Fruit fly (Drosophila melanogaster) whole organism, embryonic: ENCODE measurements around the gene plum.

Experiments used
- Awh ChIP-seq: fragments of 200-800 bp; sonication (Bioruptor generic); IDR thresholded peaks from 2 replicates; pipeline ENCODE4, ENCODE4 v1.3.6; 2022; ENCODE audit warnings: missing biosample characterization, missing genetic modification characterization
- CG10147 ChIP-seq: fragments of 200-800 bp; sonication (Bioruptor generic); optimal IDR thresholded peaks from 2 replicates; lab custom pipeline; 2019; ENCODE audit warnings: missing biosample characterization, mild to moderate bottlenecking, missing genetic modification characterization, moderate library complexity
- CG1024 ChIP-seq: fragments of 200-800 bp; sonication (Bioruptor generic); IDR thresholded peaks from 2 replicates; pipeline ENCODE4 v1.3.6; 2022; ENCODE audit warnings: missing biosample characterization, missing genetic modification characterization
- CG11398 ChIP-seq: fragments of 200-800 bp; sonication (Bioruptor generic); optimal IDR thresholded peaks from 2 replicates; lab custom pipeline; 2016; ENCODE audit warnings: missing biosample characterization, missing genetic modification characterization
- CG14965 ChIP-seq: fragments of 200-800 bp; sonication (Bioruptor generic); optimal IDR thresholded peaks from 2 replicates; lab custom pipeline; 2016; ENCODE audit warnings: missing biosample characterization, missing genetic modification characterization, borderline replicate concordance
- CG1603 ChIP-seq: fragments of 200-800 bp; sonication (Bioruptor generic); optimal IDR thresholded peaks from 2 replicates; lab custom pipeline; 2019; ENCODE audit warnings: missing biosample characterization, mild to moderate bottlenecking, missing genetic modification characterization, moderate library complexity
- CG16813 ChIP-seq: fragments of 200-800 bp; sonication (Bioruptor generic); IDR thresholded peaks from 3 replicates; pipeline ENCODE4 v1.3.6; 2022; ENCODE audit warnings: missing biosample characterization, missing genetic modification characterization; ENCODE audit not compliant: partially characterized antibody
- CG1792 ChIP-seq: fragments of 200-800 bp; sonication (Bioruptor generic); optimal IDR thresholded peaks from 2 replicates; lab custom pipeline; 2016; ENCODE audit warnings: missing biosample characterization, missing genetic modification characterization
- CG18619 ChIP-seq: fragments of 200-800 bp; sonication (Bioruptor generic); optimal IDR thresholded peaks from 3 replicates; lab custom pipeline; 2017; ENCODE audit warnings: missing biosample characterization, mild to moderate bottlenecking, missing genetic modification characterization
- CG2116 ChIP-seq: fragments of 200-800 bp; sonication (Bioruptor generic); optimal IDR thresholded peaks from 3 replicates; lab custom pipeline; 2018; ENCODE audit warnings: missing biosample characterization, mild to moderate bottlenecking, missing genetic modification characterization
- CG30431 ChIP-seq: fragments of 200-800 bp; sonication (Bioruptor generic); optimal IDR thresholded peaks from 2 replicates; lab custom pipeline; 2017; ENCODE audit warnings: missing biosample characterization, missing genetic modification characterization
- CG31365 ChIP-seq: fragments of 200-800 bp; sonication (Bioruptor generic); optimal IDR thresholded peaks from 2 replicates; lab custom pipeline; 2018; ENCODE audit warnings: missing biosample characterization, mild to moderate bottlenecking, missing genetic modification characterization
- CG32532 ChIP-seq: fragments of 200-800 bp; sonication (Bioruptor generic); IDR thresholded peaks from 2 replicates; pipeline ENCODE4 v1.3.6; 2022; ENCODE audit warnings: missing biosample characterization, missing genetic modification characterization
- CG33557 ChIP-seq: fragments of 200-800 bp; sonication (Bioruptor generic); optimal IDR thresholded peaks from 2 replicates; lab custom pipeline; 2019; ENCODE audit warnings: missing biosample characterization, mild to moderate bottlenecking, missing genetic modification characterization, moderate library complexity
- CG3726 ChIP-seq: fragments of 200-800 bp; sonication (Bioruptor generic); IDR thresholded peaks from 3 replicates; pipeline ENCODE4, ENCODE4 v1.3.6; 2022; ENCODE audit warnings: missing biosample characterization, missing genetic modification characterization
- CG4360 ChIP-seq: fragments of 200-800 bp; sonication (Bioruptor generic); IDR thresholded peaks from 2 replicates; pipeline ENCODE4 v1.3.6; 2022; ENCODE audit warnings: missing biosample characterization, missing genetic modification characterization
- CG4617 ChIP-seq: fragments of 200-800 bp; sonication (Bioruptor generic); optimal IDR thresholded peaks from 3 replicates; lab custom pipeline; 2016; ENCODE audit warnings: missing biosample characterization, missing genetic modification characterization, borderline replicate concordance
- CG6683 ChIP-seq: fragments of 200-800 bp; sonication (Bioruptor generic); optimal IDR thresholded peaks from 2 replicates; lab custom pipeline; 2017; ENCODE audit warnings: missing biosample characterization, mild to moderate bottlenecking, missing genetic modification characterization, missing genetic modification reagents
- CG6813 ChIP-seq: fragments of 200-800 bp; sonication (Bioruptor generic); optimal IDR thresholded peaks from 2 replicates; lab custom pipeline; 2017; ENCODE audit warnings: missing biosample characterization, missing genetic modification characterization, mild to moderate bottlenecking, moderate library complexity, missing genetic modification reagents
- CG6854 ChIP-seq: fragments of 200-800 bp; sonication (Bioruptor generic); optimal IDR thresholded peaks from 3 replicates; lab custom pipeline; 2017; ENCODE audit warnings: missing biosample characterization, mild to moderate bottlenecking, missing genetic modification characterization
- CG8478 ChIP-seq: fragments of >200 bp; optimal IDR thresholded peaks from 2 replicates; lab custom pipeline; 2018
- CG9876 ChIP-seq: fragments of 200-800 bp; sonication (Bioruptor generic); optimal IDR thresholded peaks from 2 replicates; lab custom pipeline; 2016; ENCODE audit warnings: missing biosample characterization, missing genetic modification characterization
- Dip2 ChIP-seq: fragments of 200-800 bp; sonication (Bioruptor generic); IDR thresholded peaks from 2 replicates; pipeline ENCODE4 v1.3.6; 2022; ENCODE audit warnings: missing biosample characterization, missing genetic modification characterization
- Dref ChIP-seq: fragments of 200-800 bp; sonication (Bioruptor generic); IDR thresholded peaks from 2 replicates; pipeline ENCODE4 v1.3.6; 2022; ENCODE audit warnings: missing biosample characterization, missing genetic modification characterization
- Elba2 ChIP-seq: fragments of 200-800 bp; sonication (Bioruptor generic); optimal IDR thresholded peaks from 3 replicates; lab custom pipeline; 2016; ENCODE audit warnings: missing biosample characterization, missing genetic modification characterization
- Fer2 ChIP-seq: fragments of 200-800 bp; sonication (Bioruptor generic); optimal IDR thresholded peaks from 2 replicates; lab custom pipeline; 2018; ENCODE audit warnings: missing biosample characterization, mild to moderate bottlenecking, missing genetic modification characterization, moderate library complexity
- MESR4 ChIP-seq: fragments of 200-800 bp; sonication (Bioruptor generic); optimal IDR thresholded peaks from 2 replicates; lab custom pipeline; 2018; ENCODE audit warnings: missing biosample characterization, mild to moderate bottlenecking, missing genetic modification characterization, moderate library complexity
- Neu2 ChIP-seq: fragments of 200-800 bp; sonication (Bioruptor generic); optimal IDR thresholded peaks from 3 replicates; lab custom pipeline; 2016; ENCODE audit warnings: missing biosample characterization, missing genetic modification characterization, borderline replicate concordance
- NfI ChIP-seq: fragments of 200-800 bp; sonication (Bioruptor generic); optimal IDR thresholded peaks from 3 replicates; lab custom pipeline; 2018; ENCODE audit warnings: missing biosample characterization, mild to moderate bottlenecking, missing genetic modification characterization, moderate library complexity
- Oli ChIP-seq: fragments of 200-800 bp; sonication (Bioruptor generic); optimal IDR thresholded peaks from 2 replicates; lab custom pipeline; 2018; ENCODE audit warnings: missing biosample characterization, mild to moderate bottlenecking, missing genetic modification characterization, moderate library complexity
- Optix ChIP-seq: fragments of 200-800 bp; sonication (Bioruptor generic); IDR thresholded peaks from 3 replicates; pipeline ENCODE4 v1.3.6; 2022; ENCODE audit warnings: missing biosample characterization, missing genetic modification characterization
- Rfx ChIP-seq: fragments of 200-800 bp; sonication (Bioruptor generic); IDR thresholded peaks from 2 replicates; pipeline ENCODE4 v1.3.6; 2022; ENCODE audit warnings: missing biosample characterization, missing genetic modification characterization
- Sox100B ChIP-seq: fragments of 200-800 bp; sonication (Bioruptor generic); optimal IDR thresholded peaks from 3 replicates; lab custom pipeline; 2018; ENCODE audit warnings: missing biosample characterization, mild to moderate bottlenecking, missing genetic modification characterization
- Spps ChIP-seq: fragments of 200-800 bp; sonication (Bioruptor generic); optimal IDR thresholded peaks from 2 replicates; lab custom pipeline; 2018; ENCODE audit warnings: missing biosample characterization, mild to moderate bottlenecking, missing genetic modification characterization
- TFAM ChIP-seq: fragments of 200-800 bp; sonication (Bioruptor generic); optimal IDR thresholded peaks from 2 replicates; lab custom pipeline; 2017; ENCODE audit warnings: missing biosample characterization, missing genetic modification characterization, inconsistent platforms
- ab ChIP-seq: fragments of 200-800 bp; sonication (Bioruptor generic); optimal IDR thresholded peaks from 2 replicates; lab custom pipeline; 2016; ENCODE audit warnings: missing biosample characterization, missing genetic modification characterization
- bbx ChIP-seq: fragments of 200-800 bp; sonication (Bioruptor generic); IDR thresholded peaks from 2 replicates; pipeline ENCODE4 v1.3.6; 2022; ENCODE audit warnings: missing biosample characterization, missing genetic modification characterization; ENCODE audit not compliant: partially characterized antibody
- bcd ChIP-seq: fragments of 200-800 bp; sonication (Bioruptor generic); optimal IDR thresholded peaks from 2 replicates; lab custom pipeline; 2017; ENCODE audit warnings: missing biosample characterization, mild to moderate bottlenecking, missing genetic modification characterization
- crol ChIP-seq: fragments of 200-800 bp; sonication (Bioruptor generic); IDR thresholded peaks from 2 replicates; pipeline ENCODE4 v1.3.6; 2022; ENCODE audit warnings: missing biosample characterization, missing genetic modification characterization
- dmrt11E ChIP-seq: fragments of 200-800 bp; sonication (Bioruptor generic); optimal IDR thresholded peaks from 3 replicates; lab custom pipeline; 2018; ENCODE audit warnings: missing biosample characterization, mild to moderate bottlenecking, missing genetic modification characterization, moderate library complexity
- dmrt99B ChIP-seq: fragments of 200-800 bp; sonication (Bioruptor generic); optimal IDR thresholded peaks from 2 replicates; lab custom pipeline; 2018; ENCODE audit warnings: missing biosample characterization, mild to moderate bottlenecking, missing genetic modification characterization, moderate library complexity
- dysf ChIP-seq: fragments of 200-800 bp; sonication (Bioruptor generic); IDR thresholded peaks from 3 replicates; pipeline ENCODE4 v1.3.6; 2022; ENCODE audit warnings: missing biosample characterization, missing genetic modification characterization
- gce ChIP-seq: fragments of 200-800 bp; sonication (Bioruptor generic); IDR thresholded peaks from 3 replicates; pipeline ENCODE4 v1.3.6; 2022; ENCODE audit warnings: missing biosample characterization, missing genetic modification characterization
- ken ChIP-seq: fragments of 200-800 bp; sonication (Bioruptor generic); IDR thresholded peaks from 3 replicates; pipeline ENCODE4 v1.3.6; 2022; ENCODE audit warnings: missing biosample characterization, missing genetic modification characterization
- lilli ChIP-seq: fragments of 200-800 bp; sonication (Bioruptor generic); optimal IDR thresholded peaks from 3 replicates; lab custom pipeline; 2016; ENCODE audit warnings: missing biosample characterization, missing genetic modification characterization
- pho ChIP-seq: fragments of 200-800 bp; sonication (Bioruptor generic); optimal IDR thresholded peaks from 2 replicates; lab custom pipeline; 2016; ENCODE audit warnings: missing biosample characterization, missing genetic modification characterization
- pzg ChIP-seq: fragments of 200-800 bp; sonication (Bioruptor generic); optimal IDR thresholded peaks from 3 replicates; lab custom pipeline; 2018; ENCODE audit warnings: missing biosample characterization, mild to moderate bottlenecking, missing genetic modification characterization, moderate library complexity
- scrt ChIP-seq: fragments of 200-800 bp; sonication (Bioruptor generic); optimal IDR thresholded peaks from 2 replicates; lab custom pipeline; 2018; ENCODE audit warnings: missing biosample characterization, mild to moderate bottlenecking, missing genetic modification characterization, moderate library complexity
- sens ChIP-seq: fragments of 200-800 bp; sonication (Bioruptor generic); peaks from one replicate; lab custom pipeline; 2016; ENCODE audit warnings: missing biosample characterization, missing genetic modification characterization
- zf30C ChIP-seq: fragments of 200-800 bp; sonication (Bioruptor generic); optimal IDR thresholded peaks from 3 replicates; lab custom pipeline; 2018; ENCODE audit warnings: missing biosample characterization, mild to moderate bottlenecking, missing genetic modification characterization
- zfh2 ChIP-seq: fragments of 200-800 bp; sonication (Bioruptor generic); optimal IDR thresholded peaks from 2 replicates; lab custom pipeline; 2016; ENCODE audit warnings: missing biosample characterization, missing genetic modification characterization

Gene plum

dm6 chr3R:26536747-26537221, 1.8 kb upstream of the plum start:
- TF ChIP-seq CG4360 (GFP tag; lab: Robert Waterston, UW), result no peak
- no peak for TF ChIP-seq bbx
- TF ChIP-seq Oli, result peak; percentile 42
- peak; percentile 1 for TF ChIP-seq CG1792 (GFP tag; lab: Kevin White, UChicago)
- TF ChIP-seq Rfx, result 0 out of 2 replicates have a peak, but pooled peaks have one; percentile 37
- TF ChIP-seq MESR4 (GFP tag; lab: Kevin White, UChicago), result no peak
- no peak for TF ChIP-seq CG4617 (GFP tag; lab: Kevin White, UChicago)
- peak; percentile 18 for TF ChIP-seq CG11398 (GFP tag; lab: Kevin White, UChicago)
- TF ChIP-seq CG6813 (GFP tag; lab: Kevin White, UChicago), result peak; percentile 3
- no peak for TF ChIP-seq CG2116
- peak; percentile 86 for TF ChIP-seq Elba2 (GFP tag; lab: Kevin White, UChicago)
- TF ChIP-seq CG16813 (GFP tag; lab: Robert Waterston, UW), result no peak
- no peak for TF ChIP-seq CG14965
- no peak for TF ChIP-seq Optix (GFP tag; lab: Robert Waterston, UW)
- TF ChIP-seq Neu2, result no peak
- TF ChIP-seq zf30C (GFP tag; lab: Kevin White, UChicago), result no peak
- TF ChIP-seq CG6683 (GFP tag; lab: Kevin White, UChicago), result no peak
- TF ChIP-seq gce (GFP tag; lab: Robert Waterston, UW), result no peak
- no peak for TF ChIP-seq CG31365
- no peak for TF ChIP-seq Dref (GFP tag; lab: Robert Waterston, UW)
- peak; percentile 53 for TF ChIP-seq CG8478 (lab: Kevin White, UChicago)
- no peak for TF ChIP-seq Fer2 (tag; lab: Kevin White, UChicago)
- peak; percentile 25 for TF ChIP-seq dmrt11E (tag; lab: Kevin White, UChicago)
- TF ChIP-seq pho (GFP tag; lab: Kevin White, UChicago), result peak; percentile 53
- TF ChIP-seq CG9876, result no peak
- TF ChIP-seq CG33557 (GFP tag; lab: Kevin White, UChicago), result no peak
- no peak for TF ChIP-seq Sox100B (GFP tag; lab: Kevin White, UChicago)
- peak; percentile 34; the same call in 1 of the 3 replicates for TF ChIP-seq ken (GFP tag; lab: Robert Waterston, UW)
- TF ChIP-seq CG30431 (GFP tag; lab: Kevin White, UChicago), result peak; percentile 28
- no peak for TF ChIP-seq zfh2 (GFP tag; lab: Kevin White, UChicago)
- TF ChIP-seq CG3726 (GFP tag; lab: Robert Waterston, UW), result no peak
- peak; percentile 20 for TF ChIP-seq scrt
- no peak for TF ChIP-seq ab
- peak; percentile 4 for TF ChIP-seq NfI (GFP tag; lab: Kevin White, UChicago)
- peak; percentile 25 for TF ChIP-seq dmrt99B
- TF ChIP-seq crol (GFP tag; lab: Robert Waterston, UW), result no peak
- peak; percentile 50; the same call in 1 of the 3 replicates for TF ChIP-seq dysf (GFP tag; lab: Robert Waterston, UW)
- no peak for TF ChIP-seq CG1024 (GFP tag; lab: Robert Waterston, UW)
- TF ChIP-seq CG18619, result no peak
- TF ChIP-seq CG10147, result no peak
- peak; percentile 30 for TF ChIP-seq CG1603
- TF ChIP-seq Spps (tag; lab: Kevin White, UChicago), result no peak
- peak; percentile 14 for TF ChIP-seq CG6854
- TF ChIP-seq pzg (GFP tag; lab: Kevin White, UChicago), result no peak
- TF ChIP-seq Dip2 (GFP tag; lab: Robert Waterston, UW), result no peak
- peak; percentile 14; the same call in 1 of the 2 replicates for TF ChIP-seq CG32532
- TF ChIP-seq lilli (GFP tag; lab: Kevin White, UChicago), result peak; percentile 2
- no peak for TF ChIP-seq TFAM
- TF ChIP-seq sens (GFP tag; lab: Kevin White, UChicago), result peak; percentile 51
- TF ChIP-seq bcd (GFP tag; lab: Kevin White, UChicago), result peak; percentile 1
- TF ChIP-seq Awh, result no peak
